Worm (Caenorhabditis elegans): ENCODE measurements around the gene ZC404.2.

DNA sequence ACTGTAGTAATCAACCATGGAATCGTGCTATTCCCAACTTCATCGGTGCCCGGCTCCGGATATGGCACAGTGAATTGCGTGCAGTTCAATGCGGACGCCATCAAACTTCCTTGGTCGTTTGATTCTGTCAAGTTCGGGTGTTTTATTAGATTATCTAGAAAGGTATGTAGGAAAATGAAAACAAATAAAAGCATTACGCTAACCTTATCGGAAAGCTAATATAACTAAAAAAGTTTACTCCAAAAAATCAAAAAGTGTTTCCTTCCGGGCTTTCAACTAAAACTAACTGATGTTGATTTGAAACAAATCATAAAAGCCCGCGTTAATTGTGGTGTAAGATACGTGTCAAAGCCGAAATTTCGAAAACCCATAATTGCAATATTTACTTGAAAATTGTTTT, 32.1 kb downstream of the ZC404.2 start, which contains the start of gene dmsr-13:
- no peak for TF ChIP-seq ZK546.5 (tag; optimal IDR thresholded peaks at IDR 0.05)
- no peak for TF ChIP-seq pha-4 (tag; optimal IDR thresholded peaks at IDR 0.05)
- no peak for TF ChIP-seq unc-62 (GFP tag; optimal IDR thresholded peaks at IDR 0.05)
- no peak for TF ChIP-seq pqm-1 (tag; optimal IDR thresholded peaks at IDR 0.05)
- no peak for TF ChIP-seq daf-12 (tag; optimal IDR thresholded peaks at IDR 0.05)
- no peak for TF ChIP-seq snpc-4 (tag; optimal IDR thresholded peaks at IDR 0.05)
- no peak for TF ChIP-seq fkh-2 (tag; optimal IDR thresholded peaks at IDR 0.05)
- TF ChIP-seq eor-1 (tag; optimal IDR thresholded peaks at IDR 0.05), result no peak
- TF ChIP-seq nhr-76 (tag; optimal IDR thresholded peaks at IDR 0.05), result no peak
- no peak for TF ChIP-seq ama-1 (optimal IDR thresholded peaks at IDR 0.05)
- TF ChIP-seq tbx-2 (tag; optimal IDR thresholded peaks at IDR 0.05), result no peak
- TF ChIP-seq nhr-12 (tag; optimal IDR thresholded peaks at IDR 0.05), result no peak
- no peak for TF ChIP-seq elt-3 (tag; optimal IDR thresholded peaks at IDR 0.05)
